Fruit fly (Drosophila melanogaster): Measurements from ENCODE around the gene CG13884.

dm6 chr3L:340569-340968, 25.7 kb downstream of the CG13884 start:
- TF ChIP-seq CG17806 (tag; optimal IDR thresholded peaks at IDR 0.05) = no peak
- no peak for TF ChIP-seq Pif1B (GFP tag; optimal IDR thresholded peaks at IDR 0.05)
- TF ChIP-seq Pif1A (GFP tag; optimal IDR thresholded peaks at IDR 0.05) = no peak
- no peak for TF ChIP-seq CG15710 (tag; optimal IDR thresholded peaks at IDR 0.05)
- no peak for TF ChIP-seq Ets98B (GFP tag; IDR thresholded peaks at IDR 0.05)
- no peak for TF ChIP-seq EcR (GFP tag; optimal IDR thresholded peaks at IDR 0.05)
- TF ChIP-seq CG10348 (GFP tag; IDR thresholded peaks at IDR 0.05) = no peak
- no peak for TF ChIP-seq CG13204 (GFP tag; optimal IDR thresholded peaks at IDR 0.05)
- no peak for TF ChIP-seq Snoo (tag; optimal IDR thresholded peaks at IDR 0.05)
- TF ChIP-seq CG4496 (GFP tag; IDR thresholded peaks at IDR 0.05) = no peak
- TF ChIP-seq CG12605 (GFP tag; IDR thresholded peaks at IDR 0.05) = no peak
- TF ChIP-seq fd96Ca (GFP tag; IDR thresholded peaks at IDR 0.05) = no peak
- no peak for TF ChIP-seq CG9948 (tag; optimal IDR thresholded peaks at IDR 0.05)
